Worm (Caenorhabditis elegans) whole organism, young adult: ENCODE data around the gene F45G2.8.

Experiments
- B0336.3 ChIP-seq: fragments of 200-800 bp; sonication (Bioruptor generic); IDR thresholded peaks from 2 replicates; pipeline ENCODE4 v1.3.6; 2022; ENCODE audit warnings: missing genetic modification characterization, missing compliant biosample characterization
- C17E4.6 ChIP-seq: fragments of 200-800 bp; sonication (Bioruptor generic); IDR thresholded peaks from 2 replicates; pipeline ENCODE4 v1.3.6; 2022; ENCODE audit warnings: missing genetic modification reagents, missing genetic modification characterization, missing compliant biosample characterization
- F23B12.7 ChIP-seq: sonication (generic microtip); optimal IDR thresholded peaks from 2 replicates; lab custom pipeline; 2017; ENCODE audit warnings: missing genetic modification characterization, mild to moderate bottlenecking, missing compliant biosample characterization, antibody characterized with exemption, moderate library complexity; ENCODE audit not compliant: insufficient read depth
- F33H1.4 ChIP-seq: fragments of 200-800 bp; sonication (Bioruptor generic); IDR thresholded peaks from 2 replicates; pipeline ENCODE4 v1.3.6; 2022; ENCODE audit warnings: missing genetic modification reagents, missing genetic modification characterization, missing compliant biosample characterization
- F37B4.10 ChIP-seq: fragments of 200-800 bp; sonication (Bioruptor generic); IDR thresholded peaks from 2 replicates; pipeline ENCODE4 v1.3.6; 2022; ENCODE audit warnings: missing genetic modification characterization, missing compliant biosample characterization
- F52B5.7 ChIP-seq: sonication (generic microtip); optimal IDR thresholded peaks from 2 replicates; lab custom pipeline; 2016; ENCODE audit warnings: mild to moderate bottlenecking, missing genetic modification characterization, missing compliant biosample characterization
- F57A8.1 ChIP-seq: fragments of 200-800 bp; sonication (Bioruptor generic); optimal IDR thresholded peaks from 2 replicates; lab custom pipeline; 2018; ENCODE audit warnings: mild to moderate bottlenecking, missing genetic modification characterization, moderate library complexity, missing compliant biosample characterization
- Y53G8AR.9 ChIP-seq: fragments of 200-800 bp; sonication (Bioruptor generic); conservative IDR thresholded peaks from 2 replicates; pipeline ENCODE4 v1.3.6; 2022; ENCODE audit warnings: missing genetic modification reagents, missing genetic modification characterization, missing compliant biosample characterization
- Y56A3A.18 ChIP-seq: fragments of 200-800 bp; sonication (Bioruptor generic); IDR thresholded peaks from 2 replicates; pipeline ENCODE4 v1.3.6; 2022; ENCODE audit warnings: missing genetic modification reagents, missing genetic modification characterization, missing compliant biosample characterization
- Y95B8A.8 ChIP-seq: fragments of 200-800 bp; sonication (Bioruptor generic); IDR thresholded peaks from 2 replicates; pipeline ENCODE4 v1.3.6; 2022; ENCODE audit warnings: missing genetic modification reagents, missing genetic modification characterization, missing compliant biosample characterization
- ZK185.1 ChIP-seq: sonication (generic microtip); optimal IDR thresholded peaks from 2 replicates; lab custom pipeline; 2016; ENCODE audit warnings: mild to moderate bottlenecking, missing genetic modification characterization, missing compliant biosample characterization; ENCODE audit not compliant: poor library complexity, severe bottlenecking
- ama-1 ChIP-seq, 3 experiments: fragments of 150-350 bp in 1 of 3; sonication (generic microtip) in 2 of 3; optimal IDR thresholded peaks; 2 replicates each; lab custom pipeline; 2014 to 2018; ENCODE audit warnings: missing biosample characterization in 2 of 3, missing genetic modification characterization in 2 of 3, missing genetic modification reagents in 2 of 3
- aptf-3 ChIP-seq: fragments of 200-800 bp; sonication (Bioruptor generic); IDR thresholded peaks from 2 replicates; pipeline ENCODE4 v1.3.6; 2022; ENCODE audit warnings: missing genetic modification characterization, missing compliant biosample characterization
- ceh-27 ChIP-seq: fragments of 200-800 bp; sonication (Bioruptor generic); optimal IDR thresholded peaks from 2 replicates; lab custom pipeline; 2018; ENCODE audit warnings: mild to moderate bottlenecking, missing genetic modification characterization, moderate library complexity, missing compliant biosample characterization
- die-1 ChIP-seq: sonication (generic microtip); optimal IDR thresholded peaks from 2 replicates; lab custom pipeline; 2016; ENCODE audit warnings: missing genotype, mild to moderate bottlenecking, missing genetic modification characterization, missing compliant biosample characterization
- dpl-1 ChIP-seq: fragments of 150-350 bp; optimal IDR thresholded peaks from 2 replicates; lab custom pipeline; 2014; ENCODE audit warnings: missing biosample characterization, missing genetic modification reagents, missing genetic modification characterization
- efl-1 ChIP-seq: fragments of 150-350 bp; optimal IDR thresholded peaks from 2 replicates; lab custom pipeline; 2014; ENCODE audit warnings: missing biosample characterization, missing genetic modification reagents, missing genetic modification characterization
- egl-44 ChIP-seq: fragments of 200-800 bp; sonication (Bioruptor generic); IDR thresholded peaks from 2 replicates; pipeline ENCODE4 v1.3.6; 2022; ENCODE audit warnings: missing genetic modification reagents, missing genetic modification characterization, missing compliant biosample characterization
- ekl-4 ChIP-seq: fragments of 200-800 bp; sonication (Bioruptor generic); IDR thresholded peaks from 2 replicates; pipeline ENCODE4 v1.3.6; 2022; ENCODE audit warnings: missing genetic modification reagents, missing genetic modification characterization, missing compliant biosample characterization
- ets-4 ChIP-seq: fragments of 200-800 bp; sonication (Bioruptor generic); optimal IDR thresholded peaks from 2 replicates; lab custom pipeline; 2018; ENCODE audit warnings: mild to moderate bottlenecking, missing genetic modification characterization, missing compliant biosample characterization
- him-1 ChIP-seq: sonication (generic microtip); optimal IDR thresholded peaks from 2 replicates; lab custom pipeline; 2016; ENCODE audit warnings: missing genotype, missing genetic modification reagents, missing genetic modification characterization, missing compliant biosample characterization
- hlh-26 ChIP-seq: fragments of 200-800 bp; sonication (Bioruptor generic); conservative IDR thresholded peaks from 2 replicates; pipeline ENCODE4 v1.3.6; 2022; ENCODE audit warnings: missing genetic modification reagents, missing genetic modification characterization, missing compliant biosample characterization
- lag-1 ChIP-seq: fragments of 200-800 bp; sonication (Bioruptor generic); IDR thresholded peaks from 2 replicates; pipeline ENCODE4 v1.3.6; 2022; ENCODE audit warnings: missing genetic modification reagents, missing genetic modification characterization, missing compliant biosample characterization
- lin-35 ChIP-seq, 3 experiments: fragments of 150-350 bp in 2 of 3; sonication (generic microtip) in 1 of 3; optimal IDR thresholded peaks; 2 replicates each; lab custom pipeline; 2014 to 2018; ENCODE audit warnings: missing biosample characterization in 3 of 3, missing genetic modification characterization in 3 of 3, missing genetic modification reagents in 3 of 3
- madf-10 ChIP-seq: sonication (generic microtip); optimal IDR thresholded peaks from 2 replicates; lab custom pipeline; 2016; ENCODE audit warnings: mild to moderate bottlenecking, missing genetic modification characterization, missing compliant biosample characterization
- mcd-1 ChIP-seq: fragments of 200-800 bp; sonication (Bioruptor generic); IDR thresholded peaks from 2 replicates; pipeline ENCODE4 v1.3.6; 2022; ENCODE audit warnings: missing genetic modification reagents, missing genetic modification characterization, missing compliant biosample characterization
- mes-4 ChIP-seq: sonication (generic microtip); optimal IDR thresholded peaks from 2 replicates; lab custom pipeline; 2016; ENCODE audit warnings: missing genotype, missing genetic modification characterization, missing compliant biosample characterization
- mxl-1 ChIP-seq: sonication (generic microtip); optimal IDR thresholded peaks from 2 replicates; lab custom pipeline; 2016; ENCODE audit warnings: missing genetic modification characterization, missing compliant biosample characterization
- nfya-1 ChIP-seq: sonication (generic microtip); optimal IDR thresholded peaks from 2 replicates; lab custom pipeline; 2017; ENCODE audit warnings: antibody characterized with exemption, missing compliant biosample characterization, missing genetic modification characterization, borderline replicate concordance; ENCODE audit not compliant: insufficient read depth
- nhr-27 ChIP-seq: fragments of 200-800 bp; sonication (Bioruptor generic); optimal IDR thresholded peaks from 2 replicates; lab custom pipeline; 2018; ENCODE audit warnings: mild to moderate bottlenecking, missing genetic modification characterization, moderate library complexity, missing compliant biosample characterization
- rcor-1 ChIP-seq: fragments of 200-800 bp; sonication (Bioruptor generic); IDR thresholded peaks from 2 replicates; pipeline ENCODE4 v1.3.6; 2022; ENCODE audit warnings: missing genetic modification reagents, missing genetic modification characterization, missing compliant biosample characterization
- rec-8 ChIP-seq, 2 experiments: sonication (generic microtip); optimal IDR thresholded peaks; 2 replicates each; lab custom pipeline; 2016; ENCODE audit warnings: mild to moderate bottlenecking in 2 of 2, missing genetic modification characterization in 2 of 2, missing genetic modification reagents in 2 of 2, missing genotype in 2 of 2, missing biosample characterization in 1 of 2, missing compliant biosample characterization in 1 of 2, moderate library complexity in 1 of 2
- rpc-1 ChIP-seq, 2 experiments: fragments of 150-350 bp in 1 of 2; sonication (generic microtip) in 1 of 2; optimal IDR thresholded peaks; 2 replicates each; lab custom pipeline; 2014 to 2018; ENCODE audit warnings: missing biosample characterization in 1 of 2, missing genetic modification characterization in 1 of 2, missing genetic modification reagents in 1 of 2, missing genotype in 1 of 2
- sea-2 ChIP-seq: fragments of 200-800 bp; sonication (Bioruptor generic); IDR thresholded peaks from 2 replicates; pipeline ENCODE4 v1.3.6; 2022; ENCODE audit warnings: missing genetic modification characterization, missing compliant biosample characterization
- snpc-1.1 ChIP-seq: sonication (generic microtip); optimal IDR thresholded peaks from 2 replicates; lab custom pipeline; 2017; ENCODE audit warnings: missing genetic modification characterization, mild to moderate bottlenecking, missing compliant biosample characterization, antibody characterized with exemption, moderate library complexity, missing genotype, missing genetic modification reagents; ENCODE audit not compliant: insufficient read depth
- somi-1 ChIP-seq: fragments of 200-800 bp; sonication (Bioruptor generic); optimal IDR thresholded peaks from 2 replicates; lab custom pipeline; 2018; ENCODE audit warnings: mild to moderate bottlenecking, missing genetic modification characterization, missing compliant biosample characterization
- sptf-2 ChIP-seq: fragments of 200-800 bp; sonication (Bioruptor generic); optimal IDR thresholded peaks from 2 replicates; lab custom pipeline; 2018; ENCODE audit warnings: mild to moderate bottlenecking, missing genetic modification characterization, missing compliant biosample characterization
- tbx-9 ChIP-seq: sonication (generic microtip); optimal IDR thresholded peaks from 2 replicates; lab custom pipeline; 2016; ENCODE audit warnings: borderline replicate concordance, missing genetic modification characterization, inconsistent platforms, missing compliant biosample characterization
- xnd-1 ChIP-seq: sonication (generic microtip); optimal IDR thresholded peaks from 2 replicates; lab custom pipeline; 2016; ENCODE audit warnings: missing genotype, missing genetic modification reagents, missing genetic modification characterization, missing compliant biosample characterization
- ztf-18 ChIP-seq: sonication (generic microtip); optimal IDR thresholded peaks from 2 replicates; lab custom pipeline; 2016; ENCODE audit warnings: missing genotype, mild to moderate bottlenecking, missing genetic modification characterization, missing compliant biosample characterization
- ztf-26 ChIP-seq: sonication (generic microtip); optimal IDR thresholded peaks from 2 replicates; lab custom pipeline; 2017; ENCODE audit warnings: missing genetic modification characterization, missing compliant biosample characterization
- ztf-6 ChIP-seq: fragments of 200-800 bp; sonication (Bioruptor generic); IDR thresholded peaks from 2 replicates; pipeline ENCODE4 v1.3.6; 2022; ENCODE audit warnings: missing genetic modification reagents, missing genetic modification characterization, missing compliant biosample characterization

F45G2.8 gene

DNA sequence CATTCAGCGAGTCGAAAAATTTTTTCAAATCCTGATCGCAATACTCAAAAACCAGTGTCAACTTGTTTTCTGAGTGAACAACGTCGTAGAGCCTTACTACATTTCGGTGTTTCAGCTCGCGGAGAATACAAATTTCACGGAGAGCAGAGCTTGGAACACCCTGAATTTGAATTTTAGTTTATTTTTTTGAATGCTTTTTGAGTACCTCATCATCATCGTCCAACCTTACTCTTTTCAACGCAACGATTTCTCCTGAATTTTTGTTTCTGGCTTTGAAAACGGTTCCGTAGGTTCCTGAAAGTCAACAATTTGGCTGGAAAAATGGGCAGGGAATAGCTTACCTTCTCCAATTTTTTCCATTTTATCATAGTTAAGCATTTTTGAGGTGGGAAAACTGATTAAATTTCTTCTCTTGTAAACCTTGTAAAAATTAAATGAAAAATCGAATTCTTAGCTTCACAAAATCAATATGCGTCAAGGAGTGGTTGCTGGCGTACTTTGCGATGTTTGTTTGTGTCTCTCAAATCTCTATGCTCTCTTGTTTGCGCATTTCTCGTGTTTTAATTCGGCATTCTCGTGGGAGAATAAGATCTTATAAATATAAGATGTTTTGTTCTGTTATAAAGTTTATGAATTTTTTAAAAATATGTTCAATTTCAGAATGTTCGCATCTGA lies 30.6 kb upstream of the F45G2.8 start, which contains the start of gene cdk-5 (continued):
- peak; percentile 33 for TF ChIP-seq xnd-1 (tag; lab: Kevin White, UChicago)
- peak; percentile 11 for TF ChIP-seq dpl-1 (GFP tag; lab: Kevin White, UChicago)
- TF ChIP-seq egl-44 = no peak
- TF ChIP-seq F23B12.7 (tag; lab: Kevin White, UChicago) = no peak
- TF ChIP-seq Y53G8AR.9 = peak; percentile 87; the same call in 1 of the 2 replicates
- TF ChIP-seq ztf-18 (tag; lab: Kevin White, UChicago) = peak; percentile 96
- TF ChIP-seq lin-35 (GFP tag; optimal IDR thresholded peaks at IDR 0.05; lab: Kevin White, UChicago) = peak in 1 of 3 experiments; percentile 82
- TF ChIP-seq B0336.3 = peak; percentile 51; the same call in 1 of the 2 replicates

DNA sequence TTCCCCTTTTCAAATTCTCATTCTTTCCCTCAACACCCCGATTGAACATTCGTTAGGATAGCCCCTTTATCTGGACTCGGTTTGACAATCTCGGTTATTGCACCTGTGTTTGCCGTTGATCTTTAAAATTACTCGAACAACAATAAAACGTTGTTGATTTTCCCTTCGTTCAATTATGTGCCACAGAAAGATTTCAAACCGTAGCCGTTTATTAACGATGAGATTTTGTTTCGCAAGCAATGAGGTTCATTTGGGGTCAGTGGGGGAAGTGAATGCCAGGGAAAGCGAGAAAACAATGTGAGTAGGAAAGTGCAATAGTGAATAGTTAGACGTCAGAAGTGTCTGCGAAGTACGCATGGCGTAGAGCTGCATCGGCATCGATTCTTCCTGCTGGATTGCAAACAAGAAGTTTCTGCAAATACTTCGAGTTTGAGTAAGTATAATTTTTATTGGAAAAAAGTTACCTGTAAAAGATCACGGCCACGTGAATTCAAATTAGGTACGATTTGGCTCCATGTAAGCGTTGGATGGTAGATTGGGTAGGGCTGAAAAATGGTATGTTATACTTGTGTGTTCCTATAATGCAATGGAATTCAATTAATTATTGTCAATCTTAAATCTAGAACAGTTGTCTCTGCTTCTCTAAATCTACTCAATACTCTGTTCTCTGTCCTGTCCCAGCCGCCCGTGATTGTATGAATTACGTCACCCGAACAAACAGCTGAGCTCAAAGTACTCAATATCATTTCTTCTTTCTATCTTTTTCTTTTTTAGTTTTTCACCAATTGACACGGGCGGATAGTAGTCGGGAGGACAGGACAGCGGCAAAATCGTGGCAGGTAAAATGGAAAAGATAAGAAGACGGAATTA lies 29.3 kb upstream of the F45G2.8 start, which contains the start of gene kel-3:
kel-3 (plus strand) TSS at position 328 of the 870 bp plus-strand sequence.
- TF ChIP-seq ztf-26 (tag; lab: Kevin White, UChicago) (peak; percentile 77), F37B4.10 (GFP tag; lab: Robert Waterston, UW) (0 out of 2 replicates have a peak, but pooled peaks have one; percentile 57), ets-4 (peak; percentile 96), F57A8.1 (peak; percentile 39), nhr-27 (peak; percentile 76), somi-1 (GFP tag; lab: Kevin White, UChicago) (peak; percentile 77), ZK185.1 (tag; lab: Kevin White, UChicago) (peak; percentile 66), aptf-3 (GFP tag; lab: Robert Waterston, UW) (peak; percentile 75), hlh-26 (no peak), rcor-1 (GFP tag; lab: Robert Waterston, UW) (peak; percentile 74), rpc-1 (optimal IDR thresholded peaks at IDR 0.05; lab: Kevin White, UChicago) (no peak), rpc-1 (tag; optimal IDR thresholded peaks at IDR 0.05; lab: Kevin White, UChicago) (peak; percentile 11), mes-4 (tag; lab: Kevin White, UChicago) (peak; percentile 54), snpc-1.1 (peak; percentile 57), nfya-1 (tag; lab: Kevin White, UChicago) (no peak), efl-1 (peak; percentile 40), die-1 (tag; lab: Kevin White, UChicago) (peak; percentile 78), sptf-2 (GFP tag; lab: Kevin White, UChicago) (no peak), ceh-27 (peak; percentile 27), rec-8 (tag; optimal IDR thresholded peaks at IDR 0.05; lab: Kevin White, UChicago) (peak; percentile 31 to 57), ama-1 (optimal IDR thresholded peaks at IDR 0.05; lab: Kevin White, UChicago) (peak; percentile 97), ama-1 (GFP tag; optimal IDR thresholded peaks at IDR 0.05; lab: Kevin White, UChicago) (peak; percentile 50 to 96), ztf-6 (no peak; the same call in 1 of the 2 replicates), ekl-4 (GFP tag; lab: Robert Waterston, UW) (peak; percentile 97), egl-44 (0 out of 2 replicates have a peak, but pooled peaks have one; percentile 36), him-1 (tag; lab: Kevin White, UChicago) (peak; percentile 54), sea-2 (GFP tag; lab: Robert Waterston, UW) (peak; percentile 66; the same call in 1 of the 2 replicates), dpl-1 (GFP tag; lab: Kevin White, UChicago) (no peak), F52B5.7 (peak; percentile 95), lag-1 (GFP tag; lab: Robert Waterston, UW) (no peak), Y56A3A.18 (GFP tag; lab: Robert Waterston, UW) (peak; percentile 94), madf-10 (tag; lab: Kevin White, UChicago) (peak; percentile 73), tbx-9 (tag; lab: Kevin White, UChicago) (peak; percentile 75), mcd-1 (GFP tag; lab: Robert Waterston, UW) (peak; percentile 74), mxl-1 (tag; lab: Kevin White, UChicago) (peak; percentile 75), ztf-18 (tag; lab: Kevin White, UChicago) (peak; percentile 85), Y95B8A.8 (GFP tag; lab: Robert Waterston, UW) (peak; percentile 90), F33H1.4 (GFP tag; lab: Robert Waterston, UW) (peak; percentile 67), C17E4.6 (GFP tag; lab: Robert Waterston, UW) (peak; percentile 81)
